Fruit fly (Drosophila melanogaster) whole organism, adult: ENCODE measurements around the gene ifc.

ENCODE experiments used
- CG33017 ChIP-seq: fragments of 200-800 bp; sonication (Bioruptor generic); optimal IDR thresholded peaks from 2 replicates; lab custom pipeline; 2018; ENCODE audit warnings: missing biosample characterization, mild to moderate bottlenecking, missing genetic modification characterization, moderate library complexity
- CG7101 ChIP-seq: fragments of 200-800 bp; sonication (Bioruptor generic); optimal IDR thresholded peaks from 2 replicates; lab custom pipeline; 2018; ENCODE audit warnings: missing biosample characterization, mild to moderate bottlenecking, missing genetic modification characterization, moderate library complexity
- Clk ChIP-seq: fragments of 200-800 bp; sonication (Bioruptor generic); optimal IDR thresholded peaks from 2 replicates; lab custom pipeline; 2017; ENCODE audit warnings: missing biosample characterization, missing genetic modification characterization
- Hr96 ChIP-seq: fragments of 200-800 bp; sonication (Bioruptor generic); optimal IDR thresholded peaks from 2 replicates; lab custom pipeline; 2016; ENCODE audit warnings: missing biosample characterization, missing genetic modification characterization
- Mnt ChIP-seq: fragments of 200-800 bp; sonication (Bioruptor generic); optimal IDR thresholded peaks from 2 replicates; lab custom pipeline; 2016; ENCODE audit warnings: missing biosample characterization, mild to moderate bottlenecking, missing genetic modification characterization
- bab1 ChIP-seq: fragments of 200-800 bp; sonication (Bioruptor generic); optimal IDR thresholded peaks from 3 replicates; lab custom pipeline; 2019; ENCODE audit warnings: missing biosample characterization, mild to moderate bottlenecking, missing genetic modification characterization, moderate library complexity
- pad ChIP-seq: fragments of 200-800 bp; sonication (Bioruptor generic); optimal IDR thresholded peaks from 3 replicates; lab custom pipeline; 2017; ENCODE audit warnings: missing biosample characterization, missing genetic modification characterization, mild to moderate bottlenecking, moderate library complexity, missing genetic modification reagents

DNA sequence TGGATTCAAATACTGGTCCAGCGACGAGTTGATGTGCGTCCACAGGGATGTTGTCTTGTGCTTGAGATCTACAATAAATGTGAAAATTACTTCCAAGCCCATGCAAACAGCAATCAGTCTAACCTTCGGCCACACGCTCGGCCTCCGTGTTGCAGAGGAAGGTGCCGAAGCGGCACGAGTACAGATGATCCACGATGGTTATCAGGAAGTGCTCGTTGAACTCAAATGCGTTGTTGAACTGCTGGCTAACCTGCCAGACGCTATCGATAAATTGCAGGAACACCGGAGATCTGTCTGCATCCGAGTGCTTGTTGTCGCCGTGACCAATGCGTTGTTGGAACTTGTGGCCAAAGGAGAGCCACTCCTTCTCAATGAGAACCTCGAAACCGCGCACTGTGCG, 49.0 kb downstream of the ifc start:
- TF ChIP-seq CG33017 (tag; lab: Kevin White, UChicago) (no peak), Hr96 (GFP tag; lab: Kevin White, UChicago) (no peak), Mnt (GFP tag; lab: Kevin White, UChicago) (no peak), Clk (GFP tag; lab: Kevin White, UChicago) (no peak), bab1 (GFP tag; lab: Kevin White, UChicago) (no peak), pad (no peak), CG7101 (tag; lab: Kevin White, UChicago) (no peak)
